Worm (Caenorhabditis elegans): ENCODE measurements around the gene ttr-22.

The ttr-22 gene

ce11 chrV:12241126-12241525 is at the start of gene ttr-22:
Gene ttr-22 (plus strand): TSS chrV:12241426.
- no peak for TF ChIP-seq hmbx-1 (tag; optimal IDR thresholded peaks at IDR 0.05)
- TF ChIP-seq hmg-4 (GFP tag; optimal IDR thresholded peaks at IDR 0.05) = no peak
- no peak for TF ChIP-seq ets-7 (tag; optimal IDR thresholded peaks at IDR 0.05)
- no peak for TF ChIP-seq pes-1 (GFP tag; IDR thresholded peaks at IDR 0.05)
- no peak for TF ChIP-seq ama-1 (optimal IDR thresholded peaks at IDR 0.05)
- no peak for TF ChIP-seq ceh-13 (GFP tag; optimal IDR thresholded peaks at IDR 0.05)
- no peak for TF ChIP-seq tbx-11 (GFP tag; IDR thresholded peaks at IDR 0.05)
- TF ChIP-seq tra-4 (tag; optimal IDR thresholded peaks at IDR 0.05) = no peak
- no peak for TF ChIP-seq B0310.2 (tag; optimal IDR thresholded peaks at IDR 0.05)
- TF ChIP-seq sea-1 (GFP tag; conservative IDR thresholded peaks at IDR 0.05) = no peak
- TF ChIP-seq tbx-37 (GFP tag; conservative IDR thresholded peaks at IDR 0.05) = no peak
- no peak for TF ChIP-seq hnd-1 (tag; optimal IDR thresholded peaks at IDR 0.05)
- TF ChIP-seq flt-1 (GFP tag; IDR thresholded peaks at IDR 0.05) = no peak
- no peak for TF ChIP-seq F13C5.2 (tag; optimal IDR thresholded peaks at IDR 0.05)
- TF ChIP-seq scrt-1 (GFP tag; IDR thresholded peaks at IDR 0.05) = no peak
- TF ChIP-seq ceh-36 (tag; optimal IDR thresholded peaks at IDR 0.05) = no peak

DNA sequence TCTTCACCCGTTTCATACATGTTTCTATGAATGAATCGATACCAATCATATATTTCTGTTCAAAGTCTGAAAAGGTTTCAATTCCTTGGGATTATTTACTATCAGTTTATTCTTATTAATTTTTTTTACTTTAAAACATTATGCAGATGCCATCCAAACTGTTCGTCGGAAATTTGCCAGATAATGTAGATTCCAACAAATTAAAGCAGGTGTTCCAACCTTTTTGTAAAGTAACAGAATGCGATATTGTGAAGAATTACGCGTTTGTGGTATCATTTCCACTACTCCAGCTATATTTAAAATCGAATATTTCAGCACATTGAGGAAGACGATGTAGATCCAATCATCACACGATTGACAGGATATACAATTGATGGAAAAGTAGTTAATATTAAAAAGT is 49.1 kb upstream of the ttr-22 start, which contains the start of gene rnp-1:
rnp-1 (plus strand) TSS at position 145 of the 400 bp plus-strand sequence.
- TF ChIP-seq pes-1 (GFP tag; IDR thresholded peaks at IDR 0.05) (no peak), sea-1 (GFP tag; conservative IDR thresholded peaks at IDR 0.05) (no peak), tbx-11 (GFP tag; IDR thresholded peaks at IDR 0.05) (no peak), tra-4 (tag; optimal IDR thresholded peaks at IDR 0.05) (no peak), scrt-1 (GFP tag; IDR thresholded peaks at IDR 0.05) (no peak), ceh-36 (tag; optimal IDR thresholded peaks at IDR 0.05) (no peak), ets-7 (tag; optimal IDR thresholded peaks at IDR 0.05) (no peak), B0310.2 (tag; optimal IDR thresholded peaks at IDR 0.05) (no peak), hnd-1 (tag; optimal IDR thresholded peaks at IDR 0.05) (no peak), hmbx-1 (tag; optimal IDR thresholded peaks at IDR 0.05) (no peak), ceh-13 (GFP tag; optimal IDR thresholded peaks at IDR 0.05) (no peak), flt-1 (GFP tag; IDR thresholded peaks at IDR 0.05) (no peak), aly-1 (tag; optimal IDR thresholded peaks at IDR 0.05) (no peak), ama-1 (optimal IDR thresholded peaks at IDR 0.05) (no peak), tbx-37 (GFP tag; conservative IDR thresholded peaks at IDR 0.05) (no peak)

ce11 chrV:12194275-12194674 is 47.0 kb upstream of the ttr-22 start, which contains the start of gene ogdh-2:
Gene ogdh-2 (plus strand): TSS chrV:12194507.
- TF ChIP-seq hmg-4 (GFP tag; optimal IDR thresholded peaks at IDR 0.05) (no peak), tbx-11 (GFP tag; IDR thresholded peaks at IDR 0.05) (no peak), sea-1 (GFP tag; conservative IDR thresholded peaks at IDR 0.05) (no peak), tra-4 (tag; optimal IDR thresholded peaks at IDR 0.05) (no peak), ceh-13 (GFP tag; optimal IDR thresholded peaks at IDR 0.05) (no peak), scrt-1 (GFP tag; IDR thresholded peaks at IDR 0.05) (no peak), F13C5.2 (tag; optimal IDR thresholded peaks at IDR 0.05) (no peak), aly-1 (tag; optimal IDR thresholded peaks at IDR 0.05) (no peak)

ce11 chrV:12195845-12196244 is 45.4 kb upstream of the ttr-22 start, which contains the start of gene ZK836.3:
Gene ZK836.3 (minus strand): TSS chrV:12195945.
- no peak for TF ChIP-seq ceh-36 (tag; optimal IDR thresholded peaks at IDR 0.05)
- no peak for TF ChIP-seq aly-1 (tag; optimal IDR thresholded peaks at IDR 0.05)
- no peak for TF ChIP-seq ets-7 (tag; optimal IDR thresholded peaks at IDR 0.05)
- TF ChIP-seq B0310.2 (tag; optimal IDR thresholded peaks at IDR 0.05) = no peak
- no peak for TF ChIP-seq tra-4 (tag; optimal IDR thresholded peaks at IDR 0.05)
- no peak for TF ChIP-seq sea-1 (GFP tag; conservative IDR thresholded peaks at IDR 0.05)
- TF ChIP-seq ceh-13 (GFP tag; optimal IDR thresholded peaks at IDR 0.05) = no peak
- no peak for TF ChIP-seq tbx-37 (GFP tag; conservative IDR thresholded peaks at IDR 0.05)
- TF ChIP-seq hmbx-1 (tag; optimal IDR thresholded peaks at IDR 0.05) = no peak
- no peak for TF ChIP-seq hnd-1 (tag; optimal IDR thresholded peaks at IDR 0.05)
- TF ChIP-seq flt-1 (GFP tag; IDR thresholded peaks at IDR 0.05) = no peak
- TF ChIP-seq hmg-4 (GFP tag; optimal IDR thresholded peaks at IDR 0.05) = no peak
- TF ChIP-seq pes-1 (GFP tag; IDR thresholded peaks at IDR 0.05) = no peak
- no peak for TF ChIP-seq scrt-1 (GFP tag; IDR thresholded peaks at IDR 0.05)
- no peak for TF ChIP-seq ama-1 (optimal IDR thresholded peaks at IDR 0.05)
- no peak for TF ChIP-seq tbx-11 (GFP tag; IDR thresholded peaks at IDR 0.05)
- no peak for TF ChIP-seq F13C5.2 (tag; optimal IDR thresholded peaks at IDR 0.05)

DNA sequence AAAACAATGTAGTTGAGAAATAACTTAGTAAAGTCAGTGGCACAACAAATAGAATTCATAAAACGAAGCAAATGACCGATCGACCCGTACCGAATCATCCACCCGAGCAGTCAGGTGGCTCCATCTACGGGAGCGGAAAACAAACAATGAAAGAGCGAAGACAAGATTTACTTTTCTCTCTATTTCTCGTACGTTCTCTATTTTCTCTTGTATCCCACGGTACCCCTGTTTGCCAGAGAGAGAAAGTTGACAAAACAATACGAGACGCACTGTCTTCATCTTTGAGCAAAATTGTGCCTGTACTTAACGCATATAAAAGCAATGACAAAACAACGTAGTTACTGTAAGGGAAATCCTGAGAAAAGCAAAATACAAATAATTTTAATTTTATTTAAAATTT is 44.6 kb upstream of the ttr-22 start:
- TF ChIP-seq ets-7 (tag; optimal IDR thresholded peaks at IDR 0.05) = no peak
- no peak for TF ChIP-seq ceh-13 (GFP tag; optimal IDR thresholded peaks at IDR 0.05)
- no peak for TF ChIP-seq flt-1 (GFP tag; IDR thresholded peaks at IDR 0.05)
- TF ChIP-seq tbx-11 (GFP tag; IDR thresholded peaks at IDR 0.05) = no peak
- no peak for TF ChIP-seq ama-1 (optimal IDR thresholded peaks at IDR 0.05)
- no peak for TF ChIP-seq F13C5.2 (tag; optimal IDR thresholded peaks at IDR 0.05)
- no peak for TF ChIP-seq hnd-1 (tag; optimal IDR thresholded peaks at IDR 0.05)
- TF ChIP-seq hmg-4 (GFP tag; optimal IDR thresholded peaks at IDR 0.05) = no peak
- no peak for TF ChIP-seq hmbx-1 (tag; optimal IDR thresholded peaks at IDR 0.05)
- no peak for TF ChIP-seq ceh-36 (tag; optimal IDR thresholded peaks at IDR 0.05)
- no peak for TF ChIP-seq tra-4 (tag; optimal IDR thresholded peaks at IDR 0.05)
- TF ChIP-seq B0310.2 (tag; optimal IDR thresholded peaks at IDR 0.05) = no peak
- no peak for TF ChIP-seq pes-1 (GFP tag; IDR thresholded peaks at IDR 0.05)
- TF ChIP-seq aly-1 (tag; optimal IDR thresholded peaks at IDR 0.05) = no peak
- TF ChIP-seq sea-1 (GFP tag; conservative IDR thresholded peaks at IDR 0.05) = no peak

- no peak for TF ChIP-seq F13C5.2 (tag; optimal IDR thresholded peaks at IDR 0.05)
- TF ChIP-seq ceh-13 (GFP tag; optimal IDR thresholded peaks at IDR 0.05) = no peak
- TF ChIP-seq ceh-36 (tag; optimal IDR thresholded peaks at IDR 0.05) = no peak
- no peak for TF ChIP-seq pes-1 (GFP tag; IDR thresholded peaks at IDR 0.05)
- TF ChIP-seq ets-7 (tag; optimal IDR thresholded peaks at IDR 0.05) = no peak
- no peak for TF ChIP-seq B0310.2 (tag; optimal IDR thresholded peaks at IDR 0.05)
- no peak for TF ChIP-seq tra-4 (tag; optimal IDR thresholded peaks at IDR 0.05)
- no peak for TF ChIP-seq hmbx-1 (tag; optimal IDR thresholded peaks at IDR 0.05)
- TF ChIP-seq hmg-4 (GFP tag; optimal IDR thresholded peaks at IDR 0.05) = no peak
- no peak for TF ChIP-seq sea-1 (GFP tag; conservative IDR thresholded peaks at IDR 0.05)
- TF ChIP-seq aly-1 (tag; optimal IDR thresholded peaks at IDR 0.05) = no peak
- no peak for TF ChIP-seq hnd-1 (tag; optimal IDR thresholded peaks at IDR 0.05)
- no peak for TF ChIP-seq scrt-1 (GFP tag; IDR thresholded peaks at IDR 0.05)
- no peak for TF ChIP-seq tbx-11 (GFP tag; IDR thresholded peaks at IDR 0.05)
- TF ChIP-seq flt-1 (GFP tag; IDR thresholded peaks at IDR 0.05) = no peak
- TF ChIP-seq ama-1 (optimal IDR thresholded peaks at IDR 0.05) = no peak
- no peak for TF ChIP-seq tbx-37 (GFP tag; conservative IDR thresholded peaks at IDR 0.05)
These were observed 43.5 kb upstream of the ttr-22 start for ce11 chrV:12197748-12198147.

- TF ChIP-seq tbx-11 (GFP tag; IDR thresholded peaks at IDR 0.05) (no peak), ceh-13 (GFP tag; optimal IDR thresholded peaks at IDR 0.05) (no peak), ama-1 (optimal IDR thresholded peaks at IDR 0.05) (no peak), flt-1 (GFP tag; IDR thresholded peaks at IDR 0.05) (no peak), tbx-37 (GFP tag; conservative IDR thresholded peaks at IDR 0.05) (no peak)
These were observed 42.7 kb upstream of the ttr-22 start, which contains the start of gene lon-3 for ce11 chrV:12198545-12198944. Gene lon-3 (minus strand): TSS chrV:12198645.

All from whole organism, early embryonic.